Worm (Caenorhabditis elegans): ENCODE measurements around the gene tag-314.

tag-314 gene

ce11 chrV:10471007-10471406 is 42.5 kb upstream of the tag-314 start:
- no peak for TF ChIP-seq pha-4 (tag; optimal IDR thresholded peaks at IDR 0.05)
- TF ChIP-seq nhr-12 (tag; optimal IDR thresholded peaks at IDR 0.05), result no peak

DNA sequence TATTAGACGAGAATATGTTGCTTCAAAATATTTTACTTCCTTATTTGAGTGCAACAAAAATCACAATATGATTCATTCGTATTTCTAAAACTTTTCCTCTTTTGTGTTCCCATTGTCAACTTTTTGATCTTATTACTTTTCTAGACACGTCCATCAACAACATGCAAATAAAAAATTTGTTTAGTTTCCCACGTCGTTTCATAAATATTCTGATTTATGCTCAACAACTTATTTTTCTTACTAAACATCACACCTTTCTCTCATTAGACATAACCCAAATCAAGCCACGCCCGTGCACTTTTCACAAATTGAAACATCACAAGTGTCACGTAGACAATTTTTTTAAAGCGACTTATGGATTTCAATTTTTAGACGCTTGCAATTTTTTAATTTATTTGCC is 41.3 kb upstream of the tag-314 start:
- TF ChIP-seq unc-120 (tag; optimal IDR thresholded peaks at IDR 0.05; ENCODE audit: poor library complexity, severe bottlenecking), result no peak
- TF ChIP-seq unc-62 (GFP tag; optimal IDR thresholded peaks at IDR 0.05), result no peak
- no peak for TF ChIP-seq nhr-2 (tag; optimal IDR thresholded peaks at IDR 0.05)
- TF ChIP-seq lin-13 (tag; optimal IDR thresholded peaks at IDR 0.05), result no peak

- no peak for TF ChIP-seq ceh-83 (GFP tag; optimal IDR thresholded peaks at IDR 0.05)
- TF ChIP-seq bed-3 (GFP tag; optimal IDR thresholded peaks at IDR 0.05), result no peak
- TF ChIP-seq ham-2 (GFP tag; optimal IDR thresholded peaks at IDR 0.05), result no peak
- no peak for TF ChIP-seq lsy-2 (tag; optimal IDR thresholded peaks at IDR 0.05)
Measured at ce11 chrV:10468709-10469108, 40.2 kb upstream of the tag-314 start.

DNA sequence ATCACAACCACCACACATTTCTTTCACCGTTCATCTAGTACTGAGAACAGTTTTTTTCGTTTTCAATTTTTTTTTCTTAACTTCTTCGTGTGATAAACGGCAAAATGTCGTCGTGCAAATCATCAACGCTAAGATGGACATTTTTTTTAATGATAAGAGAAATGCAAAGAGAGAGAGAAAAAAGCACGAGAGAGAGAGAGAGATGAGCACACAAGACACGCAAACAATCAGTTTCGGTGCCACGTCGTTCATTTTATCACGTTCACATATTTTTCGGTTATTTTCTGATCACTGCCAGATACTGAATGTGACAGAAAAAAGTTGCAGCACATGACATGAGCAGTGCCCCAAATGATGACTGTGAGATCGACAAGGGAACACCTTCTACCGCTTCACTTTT is 39.7 kb upstream of the tag-314 start, which contains the start of gene egl-9:
Gene egl-9 (plus strand): TSS at position 328 of the 400 bp plus-strand sequence.
- TF ChIP-seq bed-3 (GFP tag; optimal IDR thresholded peaks at IDR 0.05), result no peak
- TF ChIP-seq mab-5 (tag; optimal IDR thresholded peaks at IDR 0.05), result no peak
- TF ChIP-seq zip-8 (tag; optimal IDR thresholded peaks at IDR 0.05), result no peak
- no peak for TF ChIP-seq lin-32 (GFP tag; optimal IDR thresholded peaks at IDR 0.05)
- no peak for TF ChIP-seq nhr-76 (tag; optimal IDR thresholded peaks at IDR 0.05)
- TF ChIP-seq ceh-43 (GFP tag; optimal IDR thresholded peaks at IDR 0.05), result no peak
- no peak for TF ChIP-seq ceh-39 (tag; optimal IDR thresholded peaks at IDR 0.05)
- TF ChIP-seq nhr-28 (tag; optimal IDR thresholded peaks at IDR 0.05), result no peak
- TF ChIP-seq flh-1 (GFP tag; optimal IDR thresholded peaks at IDR 0.05), result no peak
- TF ChIP-seq ham-2 (GFP tag; optimal IDR thresholded peaks at IDR 0.05), result no peak
- no peak for TF ChIP-seq mep-1 (tag; optimal IDR thresholded peaks at IDR 0.05)

ce11 chrV:10467659-10468058 is 39.2 kb upstream of the tag-314 start:
- TF ChIP-seq ceh-39 (tag; optimal IDR thresholded peaks at IDR 0.05) (no peak), nhr-12 (tag; optimal IDR thresholded peaks at IDR 0.05) (no peak), lin-13 (tag; optimal IDR thresholded peaks at IDR 0.05) (no peak), drap-1 (GFP tag; optimal IDR thresholded peaks at IDR 0.05) (no peak), sptf-1 (tag; optimal IDR thresholded peaks at IDR 0.05) (no peak), unc-62 (GFP tag; optimal IDR thresholded peaks at IDR 0.05) (no peak), hlh-1 (tag; optimal IDR thresholded peaks at IDR 0.05) (no peak), mls-2 (tag; optimal IDR thresholded peaks at IDR 0.05) (no peak), tbx-8 (GFP tag; optimal IDR thresholded peaks at IDR 0.05) (no peak), sem-2 (GFP tag; optimal IDR thresholded peaks at IDR 0.05) (no peak), M03D4.4 (tag; optimal IDR thresholded peaks at IDR 0.05) (no peak), nhr-28 (tag; optimal IDR thresholded peaks at IDR 0.05) (no peak), blmp-1 (tag; optimal IDR thresholded peaks at IDR 0.05) (no peak), ztf-11 (tag; optimal IDR thresholded peaks at IDR 0.05) (no peak), lin-32 (GFP tag; optimal IDR thresholded peaks at IDR 0.05) (no peak), nhr-2 (tag; optimal IDR thresholded peaks at IDR 0.05) (no peak), nhr-76 (tag; optimal IDR thresholded peaks at IDR 0.05) (no peak), elt-1 (tag; optimal IDR thresholded peaks at IDR 0.05; ENCODE audit: borderline replicate concordance, insufficient read depth) (no peak)

DNA sequence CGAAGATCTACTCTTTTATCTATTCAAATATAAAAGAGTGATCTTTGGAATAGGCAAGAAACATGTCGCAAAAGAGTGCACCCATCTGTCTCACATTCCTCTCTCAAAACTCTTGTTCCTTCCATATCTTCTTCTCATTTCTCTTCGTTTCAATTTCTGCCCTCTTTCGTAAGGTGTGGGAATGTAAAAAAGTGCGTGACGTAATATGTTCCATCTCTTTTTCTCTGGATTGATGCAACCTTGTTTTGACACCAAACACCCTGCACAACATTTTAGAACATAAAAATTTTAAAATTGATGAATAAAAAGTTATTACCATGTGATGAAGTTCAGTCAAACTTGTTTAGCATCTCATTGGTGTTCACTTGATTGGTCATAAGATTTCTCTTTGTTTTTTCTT is 38.6 kb upstream of the tag-314 start:
- no peak for TF ChIP-seq lin-13 (tag; optimal IDR thresholded peaks at IDR 0.05)
- peak; percentile 67 for TF ChIP-seq zip-8 (tag; optimal IDR thresholded peaks at IDR 0.05)

- TF ChIP-seq unc-39 (tag; optimal IDR thresholded peaks at IDR 0.05) (no peak), unc-120 (tag; optimal IDR thresholded peaks at IDR 0.05; ENCODE audit: poor library complexity, severe bottlenecking) (peak; percentile 96), elt-1 (tag; optimal IDR thresholded peaks at IDR 0.05; ENCODE audit: borderline replicate concordance, insufficient read depth) (peak; percentile 65), flh-1 (GFP tag; optimal IDR thresholded peaks at IDR 0.05) (no peak), nhr-12 (tag; optimal IDR thresholded peaks at IDR 0.05) (no peak), pha-4 (tag; optimal IDR thresholded peaks at IDR 0.05) (peak; percentile 94), zip-8 (tag; optimal IDR thresholded peaks at IDR 0.05) (no peak), ces-1 (GFP tag; optimal IDR thresholded peaks at IDR 0.05) (peak; percentile 90), mls-2 (tag; optimal IDR thresholded peaks at IDR 0.05) (peak; percentile 78), ceh-43 (GFP tag; optimal IDR thresholded peaks at IDR 0.05) (no peak), M03D4.4 (tag; optimal IDR thresholded peaks at IDR 0.05) (peak; percentile 69), ceh-39 (tag; optimal IDR thresholded peaks at IDR 0.05) (peak; percentile 89), ceh-83 (GFP tag; optimal IDR thresholded peaks at IDR 0.05) (peak; percentile 8), blmp-1 (tag; optimal IDR thresholded peaks at IDR 0.05) (no peak), lin-32 (GFP tag; optimal IDR thresholded peaks at IDR 0.05) (no peak), snpc-4 (tag; optimal IDR thresholded peaks at IDR 0.05) (no peak), lin-13 (tag; optimal IDR thresholded peaks at IDR 0.05) (peak; percentile 68), nhr-28 (tag; optimal IDR thresholded peaks at IDR 0.05) (peak; percentile 2), sptf-1 (tag; optimal IDR thresholded peaks at IDR 0.05) (peak; percentile 60), drap-1 (GFP tag; optimal IDR thresholded peaks at IDR 0.05) (peak; percentile 33), ham-2 (GFP tag; optimal IDR thresholded peaks at IDR 0.05) (peak; percentile 89), ztf-11 (tag; optimal IDR thresholded peaks at IDR 0.05) (peak; percentile 55), mab-5 (tag; optimal IDR thresholded peaks at IDR 0.05) (no peak), nhr-2 (tag; optimal IDR thresholded peaks at IDR 0.05) (peak; percentile 59), nhr-237 (tag; optimal IDR thresholded peaks at IDR 0.05) (peak; percentile 96), lsy-2 (tag; optimal IDR thresholded peaks at IDR 0.05) (peak; percentile 77), nhr-76 (tag; optimal IDR thresholded peaks at IDR 0.05) (no peak), mep-1 (tag; optimal IDR thresholded peaks at IDR 0.05) (peak; percentile 95), sem-2 (GFP tag; optimal IDR thresholded peaks at IDR 0.05) (no peak)
Measured at ce11 chrV:10466607-10467092, 38.1 kb upstream of the tag-314 start.

All from whole organism, mixed stage, embryonic.